Fruit fly (Drosophila melanogaster) whole organism, embryonic: ENCODE data around the gene Naam.

Source experiments
- D19A ChIP-seq: fragments of 200-800 bp; optimal IDR thresholded peaks from 3 replicates; lab custom pipeline; 2019; ENCODE audit warnings: missing biosample characterization, mild to moderate bottlenecking, missing genetic modification characterization, moderate library complexity
- Gsc ChIP-seq: fragments of 200-800 bp; sonication (Bioruptor generic); IDR thresholded peaks from 2 replicates; pipeline ENCODE4 v1.3.6; 2022; ENCODE audit warnings: missing biosample characterization, missing genetic modification characterization
- Hmr ChIP-seq: fragments of 200-800 bp; sonication (Bioruptor generic); optimal IDR thresholded peaks from 3 replicates; lab custom pipeline; 2017; ENCODE audit warnings: mild to moderate bottlenecking, missing biosample characterization, missing genetic modification reagents, missing genetic modification characterization
- fd3F ChIP-seq: fragments of 200-800 bp; sonication (Bioruptor generic); optimal IDR thresholded peaks from 2 replicates; lab custom pipeline; 2018; ENCODE audit warnings: missing biosample characterization, mild to moderate bottlenecking, missing genetic modification characterization, moderate library complexity
- gsb ChIP-seq: fragments of 200-800 bp; sonication (Bioruptor generic); IDR thresholded peaks from 2 replicates; pipeline ENCODE4 v1.3.6; 2022; ENCODE audit warnings: missing biosample characterization, missing genetic modification characterization
- lab ChIP-seq: fragments of 200-800 bp; sonication (Bioruptor generic); optimal IDR thresholded peaks from 3 replicates; lab custom pipeline; 2017; ENCODE audit warnings: missing biosample characterization, missing genetic modification characterization, mild to moderate bottlenecking, moderate library complexity, missing genetic modification reagents

DNA sequence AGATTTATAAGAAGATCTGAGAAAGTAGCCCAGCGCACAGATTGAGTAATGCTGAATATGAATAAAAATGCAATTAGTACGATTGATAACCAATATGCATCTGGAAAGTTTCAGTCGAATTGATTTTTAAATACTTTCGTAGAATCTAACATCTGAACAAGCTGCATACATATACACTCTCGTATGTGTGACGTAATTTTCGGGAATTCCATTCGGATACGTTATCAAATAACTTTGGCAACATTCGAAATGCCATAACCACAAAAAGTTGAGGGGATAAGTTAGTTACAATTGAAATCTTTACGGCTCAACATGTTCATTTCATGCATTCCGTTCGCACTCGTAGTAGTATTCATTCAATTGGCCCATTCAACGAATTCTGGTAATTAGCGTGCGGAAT lies 20.5 kb upstream of the Naam start, which contains the start of gene CG31219:
- no peak for TF ChIP-seq lab (GFP tag; lab: Kevin White, UChicago)
- TF ChIP-seq Gsc (GFP tag; lab: Robert Waterston, UW) = no peak
- no peak for TF ChIP-seq gsb (GFP tag; lab: Robert Waterston, UW)
- TF ChIP-seq D19A = no peak
- no peak for TF ChIP-seq fd3F (GFP tag; lab: Kevin White, UChicago)
- TF ChIP-seq Hmr = no peak
